Worm (Caenorhabditis elegans): ENCODE data around the gene C15F1.8.

Gene C15F1.8

ce11 chrII:6992949-6993348 lies 15.3 kb upstream of the C15F1.8 start (continued):
- no peak for TF ChIP-seq sdz-12 (GFP tag; optimal IDR thresholded peaks at IDR 0.05)
- TF ChIP-seq dmd-6 (GFP tag; IDR thresholded peaks at IDR 0.05) = peak; percentile 44
- TF ChIP-seq php-3 (GFP tag; IDR thresholded peaks at IDR 0.05) = no peak
- no peak for TF ChIP-seq madf-9 (GFP tag; conservative IDR thresholded peaks at IDR 0.05)
- no peak for TF ChIP-seq jun-1 (tag; optimal IDR thresholded peaks at IDR 0.05)
- no peak for TF ChIP-seq ces-1 (GFP tag; optimal IDR thresholded peaks at IDR 0.05)
- TF ChIP-seq pha-4 (GFP tag; IDR thresholded peaks at IDR 0.05) = no peak
- TF ChIP-seq pha-4 (tag; optimal IDR thresholded peaks at IDR 0.05) = no peak
- no peak for TF ChIP-seq lim-7 (GFP tag; IDR thresholded peaks at IDR 0.05)
- TF ChIP-seq nhr-6 (tag; optimal IDR thresholded peaks at IDR 0.05) = no peak
- TF ChIP-seq daf-19 (GFP tag; conservative IDR thresholded peaks at IDR 0.05) = no peak
- TF ChIP-seq F10B5.3 (tag; optimal IDR thresholded peaks at IDR 0.05) = no peak
- TF ChIP-seq F44E2.7 (GFP tag; IDR thresholded peaks at IDR 0.05) = no peak
- TF ChIP-seq daf-8 (GFP tag; IDR thresholded peaks at IDR 0.05) = no peak
- no peak for TF ChIP-seq ceh-62 (tag; optimal IDR thresholded peaks at IDR 0.05)
- no peak for TF ChIP-seq zfp-2 (tag; optimal IDR thresholded peaks at IDR 0.05)
- no peak for TF ChIP-seq attf-4 (tag; optimal IDR thresholded peaks at IDR 0.05)
- no peak for TF ChIP-seq tra-1 (GFP tag; IDR thresholded peaks at IDR 0.05)
- TF ChIP-seq lin-1 (GFP tag; IDR thresholded peaks at IDR 0.05) = no peak
- peak; percentile 64 for TF ChIP-seq hmg-1.1 (GFP tag; IDR thresholded peaks at IDR 0.05)
- no peak for TF ChIP-seq arid-1 (GFP tag; conservative IDR thresholded peaks at IDR 0.05)
- TF ChIP-seq Y105C5A.15 (GFP tag; IDR thresholded peaks at IDR 0.05) = no peak
- TF ChIP-seq lin-38 (GFP tag; IDR thresholded peaks at IDR 0.05) = no peak
- TF ChIP-seq Y5F2A.4 (GFP tag; optimal IDR thresholded peaks at IDR 0.05) = no peak
- TF ChIP-seq lsy-2 (tag; optimal IDR thresholded peaks at IDR 0.05) = peak in 1 of 2 experiments; percentile 66
- TF ChIP-seq spr-1 (tag; optimal IDR thresholded peaks at IDR 0.05) = no peak
- TF ChIP-seq zfp-3 (GFP tag; conservative IDR thresholded peaks at IDR 0.05) = no peak
- TF ChIP-seq lir-3 (tag; optimal IDR thresholded peaks at IDR 0.05) = no peak
- TF ChIP-seq hlh-30 (tag; optimal IDR thresholded peaks at IDR 0.05; ENCODE audit: insufficient read depth) = peak; percentile 59
- peak; percentile 50 for TF ChIP-seq mep-1 (tag; optimal IDR thresholded peaks at IDR 0.05)
- TF ChIP-seq skn-1 (tag; optimal IDR thresholded peaks at IDR 0.05) = no peak
- TF ChIP-seq rbr-2 (tag; optimal IDR thresholded peaks at IDR 0.05) = peak; percentile 76
- TF ChIP-seq zip-2 (tag; optimal IDR thresholded peaks at IDR 0.05) = no peak
- TF ChIP-seq nhr-11 (tag; optimal IDR thresholded peaks at IDR 0.05) = peak; percentile 3
- no peak for TF ChIP-seq nhr-10 (tag; optimal IDR thresholded peaks at IDR 0.05)
- TF ChIP-seq lin-13 (GFP tag; optimal IDR thresholded peaks at IDR 0.05) = no peak
- TF ChIP-seq ctbp-1 (GFP tag; IDR thresholded peaks at IDR 0.05) = peak; percentile 57; the same call in 1 of the 2 replicates
- TF ChIP-seq Y48G9A.11 (GFP tag; IDR thresholded peaks at IDR 0.05) = no peak
- TF ChIP-seq ceh-20 (GFP tag; IDR thresholded peaks at IDR 0.05) = peak; percentile 77
- TF ChIP-seq fos-1 (tag; optimal IDR thresholded peaks at IDR 0.05) = no peak
- no peak for TF ChIP-seq aha-1 (tag)
- TF ChIP-seq ztf-11 (tag; optimal IDR thresholded peaks at IDR 0.05) = no peak
- TF ChIP-seq hif-1 (tag; optimal IDR thresholded peaks at IDR 0.05) = peak in 1 of 2 experiments; percentile 33
- no peak for TF ChIP-seq dve-1 (tag; optimal IDR thresholded peaks at IDR 0.05; ENCODE audit: insufficient read depth)
- TF ChIP-seq mdl-1 (tag; optimal IDR thresholded peaks at IDR 0.05) = peak in 1 of 2 experiments; percentile 5
- no peak for TF ChIP-seq F26F4.8 (GFP tag; conservative IDR thresholded peaks at IDR 0.05)
- TF ChIP-seq egl-27 (tag; optimal IDR thresholded peaks at IDR 0.05) = no peak
- no peak for TF ChIP-seq Y75B8A.6 (GFP tag; IDR thresholded peaks at IDR 0.05)
- TF ChIP-seq tag-97 (GFP tag; IDR thresholded peaks at IDR 0.05) = no peak
- peak; percentile 87 for TF ChIP-seq fkh-10 (GFP tag; optimal IDR thresholded peaks at IDR 0.05)
- no peak for TF ChIP-seq unc-130 (GFP tag; optimal IDR thresholded peaks at IDR 0.05)
- TF ChIP-seq nhr-25 (tag; optimal IDR thresholded peaks at IDR 0.05; ENCODE audit: borderline replicate concordance, insufficient read depth) = no peak
- TF ChIP-seq nhr-77 (tag; optimal IDR thresholded peaks at IDR 0.05) = no peak
